Fruit fly (Drosophila melanogaster) S2 (cell line): ENCODE measurements around the gene ebd1.
A peak's percentile ranks its signal among the peaks of the same experiment; 100 is the strongest.

ENCODE experiments used
- CG8478 ChIP-seq: fragments of >200 bp; optimal IDR thresholded peaks from 2 replicates; lab custom pipeline; 2018
- CTCF ChIP-seq, 2 experiments: fragments of >200 bp; optimal IDR thresholded peaks; 2 replicates each; lab custom pipeline; 2018

DNA sequence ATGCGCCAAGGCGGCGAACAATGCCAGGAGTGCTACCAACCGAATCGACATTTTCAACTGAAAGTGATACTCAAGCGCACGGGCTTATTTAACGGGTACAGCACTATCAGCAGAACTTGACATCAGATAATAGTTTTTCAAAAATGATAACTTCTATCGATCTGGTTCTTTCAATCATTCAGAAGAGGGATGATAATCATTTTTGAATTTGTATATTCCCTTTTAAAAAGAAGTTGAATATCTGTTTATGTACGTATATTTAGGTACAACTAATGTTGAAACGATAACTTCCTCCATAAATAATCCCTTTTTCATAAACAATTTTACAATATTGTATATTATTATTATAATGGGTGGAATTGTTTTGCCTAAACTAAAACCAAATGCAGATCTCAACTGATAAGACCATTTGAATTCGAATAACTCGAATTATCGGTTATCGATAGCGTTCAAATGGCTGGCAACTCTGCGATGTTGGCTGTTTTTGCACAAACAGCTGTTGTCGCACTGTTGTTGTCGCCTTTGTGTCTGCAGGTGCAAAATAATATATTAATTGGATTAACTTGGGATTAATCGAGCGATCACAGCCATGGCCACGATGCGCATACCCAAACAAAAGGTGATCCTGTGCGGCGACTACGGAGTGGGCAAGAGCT lies 4.8 kb upstream of the ebd1 start, which contains the start of the genes CG32483 and RabX6:
- TF ChIP-seq CTCF (optimal IDR thresholded peaks at IDR 0.05; lab: Kevin White, UChicago) = peak in 1 of 2 experiments; percentile 3
- no peak for TF ChIP-seq CG8478
